Fruit fly (Drosophila melanogaster) whole organism, adult: Measurements from ENCODE around the gene wb.

Experiments
- CG11617 ChIP-seq: fragments of 200-800 bp; sonication (Bioruptor generic); optimal IDR thresholded peaks from 2 replicates; lab custom pipeline; 2017; ENCODE audit warnings: mild to moderate bottlenecking, missing biosample characterization, missing genetic modification reagents, missing genetic modification characterization
- CG12768 ChIP-seq: fragments of 200-800 bp; sonication (Bioruptor generic); optimal IDR thresholded peaks from 2 replicates; lab custom pipeline; 2017; ENCODE audit warnings: missing biosample characterization, missing genetic modification characterization, mild to moderate bottlenecking, moderate library complexity, missing genetic modification reagents
- CG14711 ChIP-seq: fragments of 200-800 bp; sonication (Bioruptor generic); optimal IDR thresholded peaks from 2 replicates; lab custom pipeline; 2018; ENCODE audit warnings: missing biosample characterization, mild to moderate bottlenecking, missing genetic modification characterization, moderate library complexity
- CG1620 ChIP-seq: fragments of 200-800 bp; sonication (Bioruptor generic); optimal IDR thresholded peaks from 2 replicates; lab custom pipeline; 2016; ENCODE audit warnings: missing biosample characterization, missing genetic modification characterization
- CG33017 ChIP-seq: fragments of 200-800 bp; sonication (Bioruptor generic); optimal IDR thresholded peaks from 2 replicates; lab custom pipeline; 2018; ENCODE audit warnings: missing biosample characterization, mild to moderate bottlenecking, missing genetic modification characterization, moderate library complexity
- CG5204 ChIP-seq: fragments of 200-800 bp; sonication (Bioruptor generic); optimal IDR thresholded peaks from 2 replicates; lab custom pipeline; 2016; ENCODE audit warnings: missing biosample characterization, missing genetic modification characterization
- CG7045 ChIP-seq: fragments of 200-800 bp; sonication (Bioruptor generic); optimal IDR thresholded peaks from 2 replicates; lab custom pipeline; 2017; ENCODE audit warnings: missing biosample characterization, mild to moderate bottlenecking, missing genetic modification characterization
- CG7101 ChIP-seq: fragments of 200-800 bp; sonication (Bioruptor generic); optimal IDR thresholded peaks from 2 replicates; lab custom pipeline; 2018; ENCODE audit warnings: missing biosample characterization, mild to moderate bottlenecking, missing genetic modification characterization, moderate library complexity
- Clk ChIP-seq: fragments of 200-800 bp; sonication (Bioruptor generic); optimal IDR thresholded peaks from 2 replicates; lab custom pipeline; 2017; ENCODE audit warnings: missing biosample characterization, missing genetic modification characterization
- Crg-1 ChIP-seq: fragments of 200-800 bp; sonication (Bioruptor generic); optimal IDR thresholded peaks from 2 replicates; lab custom pipeline; 2016; ENCODE audit warnings: missing biosample characterization, missing genetic modification characterization
- Hr96 ChIP-seq: fragments of 200-800 bp; sonication (Bioruptor generic); optimal IDR thresholded peaks from 2 replicates; lab custom pipeline; 2016; ENCODE audit warnings: missing biosample characterization, missing genetic modification characterization
- Mnt ChIP-seq: fragments of 200-800 bp; sonication (Bioruptor generic); optimal IDR thresholded peaks from 2 replicates; lab custom pipeline; 2016; ENCODE audit warnings: missing biosample characterization, mild to moderate bottlenecking, missing genetic modification characterization
- bab1 ChIP-seq: fragments of 200-800 bp; sonication (Bioruptor generic); optimal IDR thresholded peaks from 3 replicates; lab custom pipeline; 2019; ENCODE audit warnings: missing biosample characterization, mild to moderate bottlenecking, missing genetic modification characterization, moderate library complexity
- cic ChIP-seq: fragments of 200-800 bp; sonication (Bioruptor generic); optimal IDR thresholded peaks from 2 replicates; lab custom pipeline; 2017; ENCODE audit warnings: missing biosample characterization, mild to moderate bottlenecking, missing genetic modification characterization, moderate library complexity
- cnc ChIP-seq, 2 experiments: fragments of >200 bp; optimal IDR thresholded peaks; 2 replicates each; lab custom pipeline; 2017
- kay ChIP-seq: fragments of 200-800 bp; sonication (Bioruptor generic); peaks from one replicate; lab custom pipeline; 2016; ENCODE audit warnings: missing biosample characterization, missing genetic modification characterization, borderline replicate concordance
- ovo ChIP-seq: fragments of 200-800 bp; sonication (Bioruptor generic); optimal IDR thresholded peaks from 2 replicates; lab custom pipeline; 2016; ENCODE audit warnings: missing biosample characterization, missing genetic modification characterization
- pad ChIP-seq: fragments of 200-800 bp; sonication (Bioruptor generic); optimal IDR thresholded peaks from 3 replicates; lab custom pipeline; 2017; ENCODE audit warnings: missing biosample characterization, missing genetic modification characterization, mild to moderate bottlenecking, moderate library complexity, missing genetic modification reagents
- tj ChIP-seq: fragments of 200-800 bp; sonication (Bioruptor generic); optimal IDR thresholded peaks from 3 replicates; lab custom pipeline; 2017; ENCODE audit warnings: missing biosample characterization, mild to moderate bottlenecking, missing genetic modification characterization, moderate library complexity
- toe ChIP-seq: fragments of 200-800 bp; sonication (Bioruptor generic); optimal IDR thresholded peaks from 2 replicates; lab custom pipeline; 2016; ENCODE audit warnings: missing biosample characterization, missing genetic modification characterization

wb gene

dm6 chr2L:14245517-14245916 lies 17.3 kb upstream of the wb start:
- TF ChIP-seq Hr96 (GFP tag; lab: Kevin White, UChicago) (no peak), cnc (optimal IDR thresholded peaks at IDR 0.05; lab: Kevin White, UChicago) (no peak), pad (GFP tag; lab: Kevin White, UChicago) (no peak), bab1 (no peak), CG14711 (no peak), CG11617 (no peak), CG7045 (GFP tag; lab: Kevin White, UChicago) (no peak), CG12768 (GFP tag; lab: Kevin White, UChicago) (no peak), toe (GFP tag; lab: Kevin White, UChicago) (no peak), Crg-1 (GFP tag; lab: Kevin White, UChicago) (no peak), CG7101 (tag; lab: Kevin White, UChicago) (no peak), tj (GFP tag; lab: Kevin White, UChicago) (no peak), kay (no peak), ovo (GFP tag; lab: Kevin White, UChicago) (no peak), CG1620 (GFP tag; lab: Kevin White, UChicago) (no peak), CG33017 (tag; lab: Kevin White, UChicago) (no peak), Clk (no peak)

- no peak for TF ChIP-seq Hr96 (GFP tag; lab: Kevin White, UChicago)
Measured at dm6 chr2L:14245981-14246380, 16.8 kb upstream of the wb start.

- TF ChIP-seq cnc (optimal IDR thresholded peaks at IDR 0.05; lab: Kevin White, UChicago) (no peak), Crg-1 (GFP tag; lab: Kevin White, UChicago) (no peak), CG14711 (no peak), kay (no peak), pad (GFP tag; lab: Kevin White, UChicago) (no peak), CG7101 (tag; lab: Kevin White, UChicago) (no peak), tj (GFP tag; lab: Kevin White, UChicago) (no peak), toe (GFP tag; lab: Kevin White, UChicago) (no peak), cic (GFP tag; lab: Kevin White, UChicago) (no peak), Mnt (no peak), CG11617 (no peak), bab1 (no peak)
Measured at dm6 chr2L:14247853-14248252, 15.0 kb upstream of the wb start.

dm6 chr2L:14251806-14252205 lies 11.0 kb upstream of the wb start:
- peak; percentile 73 for TF ChIP-seq tj (GFP tag; lab: Kevin White, UChicago)
- TF ChIP-seq CG1620 (GFP tag; lab: Kevin White, UChicago) = no peak
- TF ChIP-seq Mnt = no peak
- no peak for TF ChIP-seq pad (GFP tag; lab: Kevin White, UChicago)
- TF ChIP-seq CG33017 (tag; lab: Kevin White, UChicago) = no peak

dm6 chr2L:14252271-14252870 lies 10.5 kb upstream of the wb start:
- TF ChIP-seq CG14711 = peak; percentile 1
- TF ChIP-seq cnc (optimal IDR thresholded peaks at IDR 0.05; lab: Kevin White, UChicago) = no peak
- TF ChIP-seq bab1 = peak; percentile 11
- TF ChIP-seq kay = peak; percentile 53

- TF ChIP-seq CG14711 = no peak
- no peak for TF ChIP-seq kay
- no peak for TF ChIP-seq CG5204 (GFP tag; lab: Kevin White, UChicago)
- TF ChIP-seq ovo (GFP tag; lab: Kevin White, UChicago) = no peak
- no peak for TF ChIP-seq tj (GFP tag; lab: Kevin White, UChicago)
- no peak for TF ChIP-seq pad (GFP tag; lab: Kevin White, UChicago)
- no peak for TF ChIP-seq CG12768 (GFP tag; lab: Kevin White, UChicago)
- no peak for TF ChIP-seq cnc (optimal IDR thresholded peaks at IDR 0.05; lab: Kevin White, UChicago)
Measured at dm6 chr2L:14258603-14259002, 4.2 kb upstream of the wb start.

- TF ChIP-seq CG11617 = no peak
- no peak for TF ChIP-seq Clk
- TF ChIP-seq CG5204 (GFP tag; lab: Kevin White, UChicago) = no peak
- TF ChIP-seq bab1 = no peak
- no peak for TF ChIP-seq CG7045 (GFP tag; lab: Kevin White, UChicago)
Measured at dm6 chr2L:14259783-14260182, 3.0 kb upstream of the wb start.

- TF ChIP-seq CG7045 (GFP tag; lab: Kevin White, UChicago) (no peak), CG33017 (tag; lab: Kevin White, UChicago) (no peak)
Measured at dm6 chr2L:14260920-14261319, 1.9 kb upstream of the wb start.
